Fruit fly (Drosophila melanogaster): ENCODE data around the gene spn-A.

dm6 chr3R:30063704-30064103, 7.9 kb upstream of the spn-A start:
- TF ChIP-seq CG12768 (GFP tag; optimal IDR thresholded peaks at IDR 0.05) (no peak), CG11617 (GFP tag; optimal IDR thresholded peaks at IDR 0.05) (no peak), pad (GFP tag; optimal IDR thresholded peaks at IDR 0.05) (no peak), tj (GFP tag; optimal IDR thresholded peaks at IDR 0.05) (no peak), ovo (GFP tag; optimal IDR thresholded peaks at IDR 0.05) (no peak), toe (GFP tag; optimal IDR thresholded peaks at IDR 0.05) (no peak), cnc (optimal IDR thresholded peaks at IDR 0.05) (no peak), bab1 (GFP tag; optimal IDR thresholded peaks at IDR 0.05) (no peak), CG7045 (GFP tag; optimal IDR thresholded peaks at IDR 0.05) (no peak), cic (GFP tag; optimal IDR thresholded peaks at IDR 0.05) (no peak), Crg-1 (GFP tag; optimal IDR thresholded peaks at IDR 0.05) (no peak), Mnt (GFP tag; optimal IDR thresholded peaks at IDR 0.05) (no peak), CG33017 (tag; optimal IDR thresholded peaks at IDR 0.05) (no peak)

All from whole organism, adult.